Fruit fly (Drosophila melanogaster) whole organism, embryonic: Measurements from ENCODE around the gene Fic.
A peak's percentile ranks its signal among the peaks of the same experiment; 100 is the strongest.

Experiments used
- CG10565 ChIP-seq: fragments of 200-800 bp; sonication (Bioruptor generic); optimal IDR thresholded peaks from 3 replicates; lab custom pipeline; 2016; ENCODE audit warnings: missing biosample characterization, mild to moderate bottlenecking, missing genetic modification characterization
- CG12391 ChIP-seq: fragments of 200-800 bp; sonication (Bioruptor generic); optimal IDR thresholded peaks from 3 replicates; lab custom pipeline; 2018; ENCODE audit warnings: missing biosample characterization, mild to moderate bottlenecking, missing genetic modification characterization, moderate library complexity
- CG12659 ChIP-seq: fragments of 200-800 bp; sonication (Bioruptor generic); optimal IDR thresholded peaks from 3 replicates; lab custom pipeline; 2017; ENCODE audit warnings: mild to moderate bottlenecking, missing biosample characterization, missing genetic modification reagents, missing genetic modification characterization
- CG13296 ChIP-seq: fragments of 200-800 bp; sonication (Bioruptor generic); optimal IDR thresholded peaks from 3 replicates; lab custom pipeline; 2018; ENCODE audit warnings: missing biosample characterization, mild to moderate bottlenecking, missing genetic modification characterization
- CG14014 ChIP-seq: fragments of 200-800 bp; sonication (Bioruptor generic); IDR thresholded peaks from 2 replicates; pipeline ENCODE4 v1.3.6; 2022; ENCODE audit warnings: missing biosample characterization, missing genetic modification characterization
- CG15514 ChIP-seq: fragments of 200-800 bp; sonication (Bioruptor generic); optimal IDR thresholded peaks from 3 replicates; lab custom pipeline; 2017; ENCODE audit warnings: missing biosample characterization, missing genetic modification characterization, mild to moderate bottlenecking, moderate library complexity, missing genetic modification reagents
- CG18476 ChIP-seq: fragments of 200-800 bp; sonication (Bioruptor generic); optimal IDR thresholded peaks from 2 replicates; lab custom pipeline; 2016; ENCODE audit warnings: missing biosample characterization, mild to moderate bottlenecking, missing genetic modification characterization
- CG18599 ChIP-seq: fragments of 200-800 bp; sonication (Bioruptor generic); optimal IDR thresholded peaks from 3 replicates; lab custom pipeline; 2017; ENCODE audit warnings: missing biosample characterization, missing genetic modification characterization, mild to moderate bottlenecking, moderate library complexity, missing genetic modification reagents
- CG2199 ChIP-seq: fragments of 200-800 bp; sonication (Bioruptor generic); IDR thresholded peaks from 3 replicates; pipeline ENCODE4 v1.3.6; 2022; ENCODE audit warnings: missing biosample characterization, missing genetic modification characterization
- CG30431 ChIP-seq: fragments of 200-800 bp; sonication (Bioruptor generic); optimal IDR thresholded peaks from 2 replicates; lab custom pipeline; 2017; ENCODE audit warnings: missing biosample characterization, missing genetic modification characterization
- CG34422 ChIP-seq: fragments of 200-800 bp; sonication (Bioruptor generic); IDR thresholded peaks from 3 replicates; pipeline ENCODE4 v1.3.6; 2022; ENCODE audit warnings: missing biosample characterization, missing genetic modification characterization
- CG5180 ChIP-seq: fragments of 200-800 bp; sonication (Bioruptor generic); optimal IDR thresholded peaks from 3 replicates; lab custom pipeline; 2017; ENCODE audit warnings: missing biosample characterization, missing genetic modification characterization, mild to moderate bottlenecking, moderate library complexity, missing genetic modification reagents
- CG7556 ChIP-seq: fragments of 200-800 bp; sonication (Bioruptor generic); optimal IDR thresholded peaks from 2 replicates; lab custom pipeline; 2017; ENCODE audit warnings: missing biosample characterization, mild to moderate bottlenecking, missing genetic modification characterization
- CG8089 ChIP-seq: fragments of 200-800 bp; sonication (Bioruptor generic); optimal IDR thresholded peaks from 3 replicates; lab custom pipeline; 2016; ENCODE audit warnings: missing biosample characterization, missing genetic modification characterization
- CG9932 ChIP-seq: fragments of 200-800 bp; sonication (Bioruptor generic); IDR thresholded peaks from 2 replicates; pipeline ENCODE4 v1.3.6; 2022; ENCODE audit warnings: missing biosample characterization, missing genetic modification characterization
- D19A ChIP-seq: fragments of 200-800 bp; optimal IDR thresholded peaks from 3 replicates; lab custom pipeline; 2019; ENCODE audit warnings: missing biosample characterization, mild to moderate bottlenecking, missing genetic modification characterization, moderate library complexity
- D19B ChIP-seq: fragments of 200-800 bp; sonication (Bioruptor generic); optimal IDR thresholded peaks from 2 replicates; lab custom pipeline; 2017; ENCODE audit warnings: missing biosample characterization, mild to moderate bottlenecking, missing genetic modification characterization
- Dp ChIP-seq: fragments of 200-800 bp; sonication (Bioruptor generic); optimal IDR thresholded peaks from 2 replicates; lab custom pipeline; 2018; ENCODE audit warnings: missing biosample characterization, mild to moderate bottlenecking, missing genetic modification characterization, moderate library complexity
- Eip74EF ChIP-seq, 2 experiments: fragments of 200-800 bp in 1 of 2; fragments of >200 bp in 1 of 2; sonication (Bioruptor generic) in 1 of 2; optimal IDR thresholded peaks; 2 replicates each; lab custom pipeline; 2017 to 2019; ENCODE audit warnings: missing biosample characterization in 2 of 2, missing genetic modification characterization in 2 of 2, mild to moderate bottlenecking in 1 of 2, moderate library complexity in 1 of 2
- Hr51 ChIP-seq, 2 experiments: fragments of 200-800 bp; sonication (Bioruptor generic); optimal IDR thresholded peaks; 2 replicates in 1 of 2; 3 replicates in 1 of 2; lab custom pipeline; 2016 to 2018; ENCODE audit warnings: missing biosample characterization in 2 of 2, missing genetic modification characterization in 2 of 2, mild to moderate bottlenecking in 1 of 2, moderate library complexity in 1 of 2
- Mad ChIP-seq: fragments of 200-800 bp; sonication (Bioruptor generic); optimal IDR thresholded peaks from 2 replicates; lab custom pipeline; 2016; ENCODE audit warnings: missing biosample characterization, missing genetic modification characterization
- Med ChIP-seq: fragments of 200-800 bp; sonication (Bioruptor generic); peaks from one replicate; lab custom pipeline; 2016; ENCODE audit warnings: missing biosample characterization, missing genetic modification characterization, mild to moderate bottlenecking, inconsistent platforms, moderate library complexity
- NFAT ChIP-seq: fragments of 200-800 bp; sonication (Bioruptor generic); IDR thresholded peaks from 2 replicates; pipeline ENCODE4 v1.3.6; 2022; ENCODE audit warnings: missing biosample characterization, missing genetic modification characterization
- Oli ChIP-seq: fragments of 200-800 bp; sonication (Bioruptor generic); optimal IDR thresholded peaks from 2 replicates; lab custom pipeline; 2018; ENCODE audit warnings: missing biosample characterization, mild to moderate bottlenecking, missing genetic modification characterization, moderate library complexity
- Opbp ChIP-seq: fragments of 200-800 bp; sonication (Bioruptor generic); IDR thresholded peaks from 3 replicates; pipeline ENCODE4 v1.3.6; 2022; ENCODE audit warnings: missing biosample characterization, missing genetic modification characterization; ENCODE audit not compliant: partially characterized antibody
- Sox100B ChIP-seq: fragments of 200-800 bp; sonication (Bioruptor generic); optimal IDR thresholded peaks from 3 replicates; lab custom pipeline; 2018; ENCODE audit warnings: missing biosample characterization, mild to moderate bottlenecking, missing genetic modification characterization
- Taf1 ChIP-seq: fragments of 200-800 bp; sonication (Bioruptor generic); IDR thresholded peaks from 2 replicates; pipeline ENCODE4 v1.3.6; 2022; ENCODE audit warnings: missing biosample characterization, missing genetic modification characterization
- Trl ChIP-seq, 3 experiments: fragments of >200 bp in 2 of 3; fragments of 200-800 bp in 1 of 3; sonication (Bioruptor generic) in 1 of 3; optimal IDR thresholded peaks; 2 replicates in 1 of 3; 3 replicates in 2 of 3; lab custom pipeline; 2016 to 2017; ENCODE audit warnings: missing biosample characterization in 1 of 3, missing genetic modification characterization in 1 of 3
- Vsx1 ChIP-seq: fragments of 200-800 bp; sonication (Bioruptor generic); optimal IDR thresholded peaks from 2 replicates; lab custom pipeline; 2017; ENCODE audit warnings: missing biosample characterization, mild to moderate bottlenecking, missing genetic modification characterization, missing genetic modification reagents
- ato ChIP-seq: fragments of 200-800 bp; sonication (Bioruptor generic); IDR thresholded peaks from 2 replicates; pipeline ENCODE4 v1.3.6; 2022; ENCODE audit warnings: missing biosample characterization, missing genetic modification characterization; ENCODE audit not compliant: partially characterized antibody
- bcd ChIP-seq: fragments of 200-800 bp; sonication (Bioruptor generic); optimal IDR thresholded peaks from 2 replicates; lab custom pipeline; 2017; ENCODE audit warnings: missing biosample characterization, mild to moderate bottlenecking, missing genetic modification characterization
- cg ChIP-seq: fragments of 200-800 bp; sonication (Bioruptor generic); optimal IDR thresholded peaks from 3 replicates; lab custom pipeline; 2019; ENCODE audit warnings: missing biosample characterization, mild to moderate bottlenecking, missing genetic modification characterization, moderate library complexity
- esg ChIP-seq: fragments of 200-800 bp; sonication (Bioruptor generic); conservative IDR thresholded peaks from 2 replicates; pipeline ENCODE4 v1.3.6; 2022; ENCODE audit warnings: missing biosample characterization, missing genetic modification characterization
- gsb-n ChIP-seq: fragments of 200-800 bp; sonication (Bioruptor generic); optimal IDR thresholded peaks from 3 replicates; lab custom pipeline; 2018; ENCODE audit warnings: missing biosample characterization, mild to moderate bottlenecking, missing genetic modification characterization
- lab ChIP-seq: fragments of 200-800 bp; sonication (Bioruptor generic); optimal IDR thresholded peaks from 3 replicates; lab custom pipeline; 2017; ENCODE audit warnings: missing biosample characterization, missing genetic modification characterization, mild to moderate bottlenecking, moderate library complexity, missing genetic modification reagents
- lov ChIP-seq, 2 experiments: fragments of 200-800 bp in 1 of 2; fragments of >200 bp in 1 of 2; sonication (Bioruptor generic) in 1 of 2; IDR thresholded peaks in 1 of 2; optimal IDR thresholded peaks in 1 of 2; 2 replicates in 1 of 2; 3 replicates in 1 of 2; pipeline versions ENCODE4 v1.3.6 to Lab custom; 2017 to 2022; ENCODE audit warnings: missing biosample characterization in 1 of 2, missing genetic modification characterization in 1 of 2
- onecut ChIP-seq: fragments of 200-800 bp; sonication (Bioruptor generic); IDR thresholded peaks from 2 replicates; pipeline ENCODE4 v1.3.6; 2022; ENCODE audit warnings: missing biosample characterization, missing genetic modification characterization
- org-1 ChIP-seq: fragments of 200-800 bp; sonication (Bioruptor generic); optimal IDR thresholded peaks from 2 replicates; lab custom pipeline; 2017; ENCODE audit warnings: missing biosample characterization, missing genetic modification characterization
- pfk ChIP-seq: fragments of 200-800 bp; sonication (Bioruptor generic); optimal IDR thresholded peaks from 2 replicates; lab custom pipeline; 2018; ENCODE audit warnings: missing biosample characterization, mild to moderate bottlenecking, missing genetic modification characterization, moderate library complexity
- phol ChIP-seq: fragments of 200-800 bp; sonication (Bioruptor generic); optimal IDR thresholded peaks from 3 replicates; lab custom pipeline; 2018; ENCODE audit warnings: missing biosample characterization, mild to moderate bottlenecking, missing genetic modification characterization, moderate library complexity
- psq ChIP-seq: fragments of 200-800 bp; sonication (Bioruptor generic); optimal IDR thresholded peaks from 2 replicates; lab custom pipeline; 2017; ENCODE audit warnings: missing biosample characterization, missing genetic modification characterization
- pum ChIP-seq: fragments of 200-800 bp; sonication (Bioruptor generic); optimal IDR thresholded peaks from 2 replicates; lab custom pipeline; 2016; ENCODE audit warnings: missing biosample characterization, missing genetic modification characterization
- seq ChIP-seq: fragments of 200-800 bp; sonication (Bioruptor generic); IDR thresholded peaks from 2 replicates; pipeline ENCODE4 v1.3.6; 2022; ENCODE audit warnings: missing biosample characterization, missing genetic modification characterization
- sob ChIP-seq: fragments of 200-800 bp; sonication (Bioruptor generic); IDR thresholded peaks from 2 replicates; pipeline ENCODE4 v1.3.6; 2022; ENCODE audit warnings: missing biosample characterization, missing genetic modification characterization
- tio ChIP-seq: fragments of 200-800 bp; sonication (Bioruptor generic); optimal IDR thresholded peaks from 2 replicates; lab custom pipeline; 2017; ENCODE audit warnings: missing biosample characterization, missing genetic modification characterization, inconsistent platforms

Gene Fic

dm6 chr2L:6471978-6472776 lies 48.0 kb downstream of the Fic start (continued):
- TF ChIP-seq D19B (GFP tag; lab: Kevin White, UChicago) (peak; percentile 92), Eip74EF (GFP tag; optimal IDR thresholded peaks at IDR 0.05; lab: Kevin White, UChicago) (peak in 1 of 2 experiments; percentile 2), phol (peak; percentile 21), CG2199 (GFP tag; lab: Robert Waterston, UW) (peak; percentile 75; the same call in 1 of the 3 replicates), CG5180 (GFP tag; lab: Kevin White, UChicago) (peak; percentile 34), sob (GFP tag; lab: Robert Waterston, UW) (0 out of 2 replicates have a peak, but pooled peaks have one; percentile 5), pum (GFP tag; lab: Kevin White, UChicago) (no peak), cg (GFP tag; lab: Kevin White, UChicago) (peak; percentile 20), psq (GFP tag; lab: Kevin White, UChicago) (no peak), CG30431 (GFP tag; lab: Kevin White, UChicago) (no peak), Mad (GFP tag; lab: Kevin White, UChicago) (no peak), CG18476 (GFP tag; lab: Kevin White, UChicago) (peak; percentile 40), seq (GFP tag; lab: Robert Waterston, UW) (0 out of 2 replicates have a peak, but pooled peaks have one; percentile 18), CG12659 (GFP tag; lab: Kevin White, UChicago) (peak; percentile 29), lab (GFP tag; lab: Kevin White, UChicago) (peak; percentile 14), CG13296 (GFP tag; lab: Kevin White, UChicago) (no peak), pfk (GFP tag; lab: Kevin White, UChicago) (no peak), CG15514 (no peak), ato (GFP tag; lab: Robert Waterston, UW) (no peak), esg (GFP tag; lab: Robert Waterston, UW) (0 out of 2 replicates have a peak, but pooled peaks have one; percentile 27), CG10565 (no peak), Oli (tag; lab: Kevin White, UChicago) (peak; percentile 27), lov (optimal IDR thresholded peaks at IDR 0.05; lab: Kevin White, UChicago) (no peak), lov (GFP tag; IDR thresholded peaks at IDR 0.05; lab: Robert Waterston, UW) (0 out of 3 replicates have a peak, but pooled peaks have one; percentile 24), CG34422 (GFP tag; lab: Robert Waterston, UW) (peak; percentile 42; the same call in 1 of the 3 replicates), CG8089 (no peak), Opbp (GFP tag; lab: Robert Waterston, UW) (0 out of 3 replicates have a peak, but pooled peaks have one; percentile 25), CG9932 (GFP tag; lab: Robert Waterston, UW) (no peak), D19A (peak; percentile 31), gsb-n (tag; lab: Kevin White, UChicago) (no peak), onecut (no peak), org-1 (GFP tag; lab: Kevin White, UChicago) (no peak), CG14014 (peak; percentile 22; the same call in 1 of the 2 replicates), Sox100B (peak; percentile 52), Taf1 (GFP tag; lab: Robert Waterston, UW) (peak; percentile 32; the same call in 1 of the 2 replicates), Vsx1 (GFP tag; lab: Kevin White, UChicago) (no peak), Hr51 (GFP tag; optimal IDR thresholded peaks at IDR 0.05; lab: Kevin White, UChicago) (peak in 1 of 2 experiments; percentile 39), Trl (optimal IDR thresholded peaks at IDR 0.05; lab: Kevin White, UChicago) (peak in 1 of 2 experiments; percentile 17), Trl (GFP tag; optimal IDR thresholded peaks at IDR 0.05; lab: Kevin White, UChicago) (no peak), tio (GFP tag; lab: Kevin White, UChicago) (peak; percentile 18), CG18599 (GFP tag; lab: Kevin White, UChicago) (peak; percentile 10), bcd (GFP tag; lab: Kevin White, UChicago) (peak; percentile 38), CG7556 (peak; percentile 8), CG12391 (tag; lab: Kevin White, UChicago) (peak; percentile 6), Med (GFP tag; lab: Kevin White, UChicago) (peak; percentile 68), NFAT (GFP tag; lab: Robert Waterston, UW) (0 out of 2 replicates have a peak, but pooled peaks have one; percentile 33), Dp (GFP tag; lab: Kevin White, UChicago) (no peak)
